Worm (Caenorhabditis elegans) whole organism, L4/young adult: ENCODE data around the gene npr-24.

Experiments used
- W03F9.2 ChIP-seq: fragments of 150-350 bp; optimal IDR thresholded peaks from 2 replicates; lab custom pipeline; 2014; ENCODE audit warnings: missing biosample characterization, missing genetic modification characterization
- dao-5 ChIP-seq: sonication (generic microtip); optimal IDR thresholded peaks from 2 replicates; lab custom pipeline; 2016; ENCODE audit warnings: missing genotype, missing genetic modification characterization, moderate library complexity, missing compliant biosample characterization
- him-1 ChIP-seq: sonication (generic microtip); optimal IDR thresholded peaks from 2 replicates; lab custom pipeline; 2016; ENCODE audit warnings: missing genotype, missing genetic modification reagents, missing genetic modification characterization, missing compliant biosample characterization

Gene npr-24

ce11 chrX:17510523-17510922, 23.9 kb upstream of the npr-24 start:
- TF ChIP-seq W03F9.2 (no peak), dao-5 (tag; lab: Kevin White, UChicago) (no peak), him-1 (tag; lab: Kevin White, UChicago) (no peak)

- no peak for TF ChIP-seq W03F9.2
- no peak for TF ChIP-seq him-1 (tag; lab: Kevin White, UChicago)
- TF ChIP-seq dao-5 (tag; lab: Kevin White, UChicago), result no peak
Observed at ce11 chrX:17509048-17509776, 22.6 kb upstream of the npr-24 start.

- TF ChIP-seq dao-5 (tag; lab: Kevin White, UChicago) (no peak), W03F9.2 (no peak), him-1 (tag; lab: Kevin White, UChicago) (no peak)
Observed at ce11 chrX:17508137-17508536, 21.5 kb upstream of the npr-24 start.

- TF ChIP-seq W03F9.2 (no peak), him-1 (tag; lab: Kevin White, UChicago) (peak; percentile 27)
Observed at ce11 chrX:17505547-17506181, 19.0 kb upstream of the npr-24 start.

ce11 chrX:17504447-17504846, 17.8 kb upstream of the npr-24 start:
- no peak for TF ChIP-seq dao-5 (tag; lab: Kevin White, UChicago)
- no peak for TF ChIP-seq W03F9.2
- TF ChIP-seq him-1 (tag; lab: Kevin White, UChicago), result no peak

ce11 chrX:17502246-17502645, 15.6 kb upstream of the npr-24 start:
- TF ChIP-seq W03F9.2, result no peak
- no peak for TF ChIP-seq him-1 (tag; lab: Kevin White, UChicago)
- no peak for TF ChIP-seq dao-5 (tag; lab: Kevin White, UChicago)

ce11 chrX:17481892-17482515, 4.6 kb downstream of the npr-24 start:
- TF ChIP-seq him-1 (tag; lab: Kevin White, UChicago) (no peak), dao-5 (tag; lab: Kevin White, UChicago) (no peak), W03F9.2 (no peak)

- no peak for TF ChIP-seq W03F9.2
- TF ChIP-seq dao-5 (tag; lab: Kevin White, UChicago), result no peak
- TF ChIP-seq him-1 (tag; lab: Kevin White, UChicago), result peak; percentile 96
Observed at ce11 chrX:17479694-17480574, 6.7 kb downstream of the npr-24 start.

ce11 chrX:17478677-17479076, 8.0 kb downstream of the npr-24 start:
- TF ChIP-seq W03F9.2, result no peak

- TF ChIP-seq W03F9.2, result no peak
- no peak for TF ChIP-seq dao-5 (tag; lab: Kevin White, UChicago)
- no peak for TF ChIP-seq him-1 (tag; lab: Kevin White, UChicago)
Observed at ce11 chrX:17475974-17476373, 10.7 kb downstream of the npr-24 start.

ce11 chrX:17474521-17475170, 12.0 kb downstream of the npr-24 start, which contains the start of gene tps-1:
Gene tps-1 (minus strand): TSS chrX:17474534.
- no peak for TF ChIP-seq W03F9.2
- no peak for TF ChIP-seq him-1 (tag; lab: Kevin White, UChicago)
- no peak for TF ChIP-seq dao-5 (tag; lab: Kevin White, UChicago)

- TF ChIP-seq dao-5 (tag; lab: Kevin White, UChicago) (no peak), W03F9.2 (no peak), him-1 (tag; lab: Kevin White, UChicago) (no peak)
Observed at ce11 chrX:17472917-17473316, 13.7 kb downstream of the npr-24 start.

ce11 chrX:17471703-17472102, 14.9 kb downstream of the npr-24 start:
- TF ChIP-seq him-1 (tag; lab: Kevin White, UChicago) (no peak), W03F9.2 (no peak), dao-5 (tag; lab: Kevin White, UChicago) (no peak)
